Worm (Caenorhabditis elegans): ENCODE measurements around the gene syf-2.

Gene syf-2

ce11 chrIII:7153747-7154238 lies 8.1 kb downstream of the syf-2 start, which contains the start of gene ogt-1 (continued):
- no peak for TF ChIP-seq nhr-237 (tag; optimal IDR thresholded peaks at IDR 0.05)
- TF ChIP-seq spr-1 (tag; optimal IDR thresholded peaks at IDR 0.05) = peak; percentile 33
- TF ChIP-seq aha-1 (tag) = peak; percentile 72
- peak in 1 of 2 experiments; percentile 99 for TF ChIP-seq unc-62 (GFP tag; optimal IDR thresholded peaks at IDR 0.05 in 1 of 2)
- no peak for TF ChIP-seq unc-62 (tag; optimal IDR thresholded peaks at IDR 0.05)
- TF ChIP-seq mep-1 (tag; optimal IDR thresholded peaks at IDR 0.05) = peak; percentile 88
- no peak for TF ChIP-seq skn-1 (tag; optimal IDR thresholded peaks at IDR 0.05)
- TF ChIP-seq fos-1 (tag; optimal IDR thresholded peaks at IDR 0.05) = no peak
- TF ChIP-seq pqm-1 (tag; optimal IDR thresholded peaks at IDR 0.05) = no peak
- peak in 1 of 2 experiments; percentile 65 for TF ChIP-seq hif-1 (tag; optimal IDR thresholded peaks at IDR 0.05)
- TF ChIP-seq attf-4 (tag; optimal IDR thresholded peaks at IDR 0.05) = no peak
- TF ChIP-seq lir-3 (tag; optimal IDR thresholded peaks at IDR 0.05) = no peak
- no peak for TF ChIP-seq ztf-7 (tag; optimal IDR thresholded peaks at IDR 0.05)
- no peak for TF ChIP-seq dmd-9 (GFP tag; IDR thresholded peaks at IDR 0.05)
- TF ChIP-seq F44E2.7 (GFP tag; IDR thresholded peaks at IDR 0.05) = no peak
- TF ChIP-seq nhr-25 (tag; optimal IDR thresholded peaks at IDR 0.05; ENCODE audit: borderline replicate concordance, insufficient read depth) = peak; percentile 35
- TF ChIP-seq nhr-77 (tag; optimal IDR thresholded peaks at IDR 0.05) = peak; percentile 17
- no peak for TF ChIP-seq mdt-29 (GFP tag; IDR thresholded peaks at IDR 0.05)
- no peak for TF ChIP-seq ceh-44 (GFP tag; IDR thresholded peaks at IDR 0.05)
- TF ChIP-seq lim-7 (GFP tag; IDR thresholded peaks at IDR 0.05) = no peak
- TF ChIP-seq nhr-111 (GFP tag; optimal IDR thresholded peaks at IDR 0.05) = no peak
- peak; percentile 32 for TF ChIP-seq ceh-28 (tag; optimal IDR thresholded peaks at IDR 0.05)
- peak; percentile 92 for TF ChIP-seq nhr-6 (tag; optimal IDR thresholded peaks at IDR 0.05)
- TF ChIP-seq gei-8 (GFP tag; optimal IDR thresholded peaks at IDR 0.05) = no peak
- peak in 1 of 2 experiments; percentile 24 for TF ChIP-seq daf-16 (GFP tag; optimal IDR thresholded peaks at IDR 0.05)
- peak; percentile 82 for TF ChIP-seq daf-16 (tag; optimal IDR thresholded peaks at IDR 0.05)
- TF ChIP-seq tag-97 (GFP tag; IDR thresholded peaks at IDR 0.05) = no peak
- no peak for TF ChIP-seq egl-27 (tag; optimal IDR thresholded peaks at IDR 0.05)
- no peak for TF ChIP-seq aly-2 (tag; optimal IDR thresholded peaks at IDR 0.05)
- TF ChIP-seq nhr-76 (tag; optimal IDR thresholded peaks at IDR 0.05) = peak; percentile 25
- TF ChIP-seq sdz-12 (GFP tag; optimal IDR thresholded peaks at IDR 0.05) = no peak
- TF ChIP-seq D1046.2 (GFP tag; IDR thresholded peaks at IDR 0.05) = no peak
- no peak for TF ChIP-seq Y48G9A.11 (GFP tag; IDR thresholded peaks at IDR 0.05)
- no peak for TF ChIP-seq ceh-82 (tag; optimal IDR thresholded peaks at IDR 0.05)
- no peak for TF ChIP-seq daf-8 (GFP tag; IDR thresholded peaks at IDR 0.05)
- TF ChIP-seq ceh-20 (GFP tag; IDR thresholded peaks at IDR 0.05) = peak; percentile 54; the same call in 1 of the 2 replicates

- no peak for TF ChIP-seq unc-39 (tag; optimal IDR thresholded peaks at IDR 0.05)
- TF ChIP-seq zag-1 (tag; optimal IDR thresholded peaks at IDR 0.05) = no peak
- peak; percentile 2 for TF ChIP-seq mep-1 (tag; optimal IDR thresholded peaks at IDR 0.05)
- TF ChIP-seq ctbp-1 (GFP tag; IDR thresholded peaks at IDR 0.05) = 0 out of 2 replicates have a peak, but pooled peaks have one; percentile 37
- TF ChIP-seq mxl-3 (GFP tag; optimal IDR thresholded peaks at IDR 0.05) = no peak
- TF ChIP-seq T26A8.4 (GFP tag; IDR thresholded peaks at IDR 0.05) = 0 out of 2 replicates have a peak, but pooled peaks have one; percentile 7
Measured at ce11 chrIII:7152569-7152968, 9.3 kb downstream of the syf-2 start.

ce11 chrIII:7150162-7150561 lies 11.8 kb downstream of the syf-2 start:
- TF ChIP-seq ceh-44 (GFP tag; IDR thresholded peaks at IDR 0.05) (no peak), duxl-1 (tag; optimal IDR thresholded peaks at IDR 0.05; ENCODE audit: poor library complexity) (no peak), hmg-1.1 (GFP tag; IDR thresholded peaks at IDR 0.05) (no peak), lir-3 (tag; optimal IDR thresholded peaks at IDR 0.05) (no peak), unc-62 (GFP tag; optimal IDR thresholded peaks at IDR 0.05 in 1 of 2) (peak in 1 of 2 experiments; percentile 54), unc-62 (tag; optimal IDR thresholded peaks at IDR 0.05) (no peak), ceh-20 (GFP tag; IDR thresholded peaks at IDR 0.05) (no peak), mxl-3 (GFP tag; optimal IDR thresholded peaks at IDR 0.05) (no peak), nhr-111 (GFP tag; optimal IDR thresholded peaks at IDR 0.05) (no peak), fkh-10 (GFP tag; optimal IDR thresholded peaks at IDR 0.05) (no peak), gei-8 (GFP tag; optimal IDR thresholded peaks at IDR 0.05) (no peak), saeg-2 (GFP tag; IDR thresholded peaks at IDR 0.05) (no peak), aha-1 (tag) (peak; percentile 91)

All from whole organism, L4 larva.